Worm (Caenorhabditis elegans) whole organism, L2 larva: ENCODE results near the gene sru-6.
A peak's percentile ranks its signal among the peaks of the same experiment; 100 is the strongest.

Experiments used
- C34F6.9 ChIP-seq: fragments of 150-350 bp; optimal IDR thresholded peaks from 2 replicates; lab custom pipeline; 2014; ENCODE audit warnings: missing biosample characterization, missing genetic modification characterization
- F13H6.1 ChIP-seq: sonication (generic microtip); optimal IDR thresholded peaks from 2 replicates; lab custom pipeline; 2016; ENCODE audit warnings: missing genetic modification characterization, missing compliant biosample characterization
- Y55F3AM.14 ChIP-seq: fragments of 200-800 bp; sonication (Bioruptor generic); optimal IDR thresholded peaks from 2 replicates; lab custom pipeline; 2018; ENCODE audit warnings: mild to moderate bottlenecking, missing genetic modification characterization, missing compliant biosample characterization
- ZK546.5 ChIP-seq: sonication (generic microtip); optimal IDR thresholded peaks from 2 replicates; lab custom pipeline; 2017; ENCODE audit warnings: missing biosample characterization, missing genetic modification characterization
- alr-1 ChIP-seq: fragments of 150-350 bp; optimal IDR thresholded peaks from 2 replicates; lab custom pipeline; 2014; ENCODE audit warnings: missing biosample characterization, missing genetic modification characterization
- aly-2 ChIP-seq: fragments of 150-350 bp; optimal IDR thresholded peaks from 2 replicates; lab custom pipeline; 2014; ENCODE audit warnings: missing biosample characterization, missing genetic modification characterization
- blmp-1 ChIP-seq: sonication (generic microtip); optimal IDR thresholded peaks from 2 replicates; lab custom pipeline; 2017; ENCODE audit warnings: missing genetic modification characterization, mild to moderate bottlenecking, missing compliant biosample characterization, antibody characterized with exemption, moderate library complexity; ENCODE audit not compliant: insufficient read depth
- ceh-16 ChIP-seq: fragments of 150-350 bp; optimal IDR thresholded peaks from 2 replicates; lab custom pipeline; 2014; ENCODE audit warnings: missing biosample characterization, missing genetic modification characterization
- ceh-82 ChIP-seq: fragments of 150-350 bp; optimal IDR thresholded peaks from 2 replicates; lab custom pipeline; 2014; ENCODE audit warnings: missing biosample characterization, missing genetic modification characterization
- crh-2 ChIP-seq: sonication (generic microtip); optimal IDR thresholded peaks from 2 replicates; lab custom pipeline; 2017; ENCODE audit warnings: missing biosample characterization, missing genetic modification characterization
- dmd-4 ChIP-seq: sonication (generic microtip); optimal IDR thresholded peaks from 2 replicates; lab custom pipeline; 2017; ENCODE audit warnings: missing biosample characterization, missing genetic modification characterization
- egl-27 ChIP-seq: sonication (generic microtip); optimal IDR thresholded peaks from 3 replicates; lab custom pipeline; 2017; ENCODE audit warnings: missing biosample characterization, missing genetic modification reagents, missing genetic modification characterization
- elt-3 ChIP-seq: sonication (generic microtip); optimal IDR thresholded peaks from 2 replicates; lab custom pipeline; 2017; ENCODE audit warnings: missing biosample characterization, missing genetic modification characterization
- fos-1 ChIP-seq: fragments of 150-350 bp; optimal IDR thresholded peaks from 2 replicates; lab custom pipeline; 2014; ENCODE audit warnings: missing biosample characterization, missing genetic modification characterization
- gmeb-1 ChIP-seq: fragments of 150-350 bp; optimal IDR thresholded peaks from 2 replicates; lab custom pipeline; 2014; ENCODE audit warnings: missing biosample characterization, missing genetic modification characterization
- lin-11 ChIP-seq: fragments of 150-350 bp; sonication (generic microtip); optimal IDR thresholded peaks from 2 replicates; lab custom pipeline; 2014; ENCODE audit warnings: missing biosample characterization, missing genetic modification characterization, inconsistent platforms, mixed read lengths
- lin-13 ChIP-seq: fragments of 150-350 bp; optimal IDR thresholded peaks from 2 replicates; lab custom pipeline; 2014; ENCODE audit warnings: missing biosample characterization, missing genetic modification reagents, missing genetic modification characterization
- lin-39 ChIP-seq: fragments of 150-350 bp; optimal IDR thresholded peaks from 2 replicates; lab custom pipeline; 2014; ENCODE audit warnings: missing biosample characterization, missing genetic modification reagents, missing genetic modification characterization
- lsy-2 ChIP-seq, 2 experiments: fragments of 150-350 bp in 1 of 2; sonication (generic microtip) in 1 of 2; optimal IDR thresholded peaks; 2 replicates each; lab custom pipeline; 2014 to 2017; ENCODE audit warnings: missing biosample characterization in 2 of 2, missing genetic modification characterization in 2 of 2
- mab-5 ChIP-seq: fragments of 150-350 bp; optimal IDR thresholded peaks from 2 replicates; lab custom pipeline; 2014; ENCODE audit warnings: missing biosample characterization, missing genetic modification characterization
- nhr-10 ChIP-seq: sonication (generic microtip); optimal IDR thresholded peaks from 2 replicates; lab custom pipeline; 2017; ENCODE audit warnings: missing biosample characterization, missing genetic modification characterization
- nhr-12 ChIP-seq: fragments of 150-350 bp; optimal IDR thresholded peaks from 2 replicates; lab custom pipeline; 2014; ENCODE audit warnings: missing biosample characterization, missing genetic modification characterization
- nhr-129 ChIP-seq: fragments of 150-350 bp; optimal IDR thresholded peaks from 2 replicates; lab custom pipeline; 2014; ENCODE audit warnings: missing biosample characterization, missing genetic modification characterization
- nhr-21 ChIP-seq: fragments of 150-350 bp; optimal IDR thresholded peaks from 2 replicates; lab custom pipeline; 2014; ENCODE audit warnings: missing biosample characterization, missing genetic modification characterization
- nhr-23 ChIP-seq: fragments of 150-350 bp; optimal IDR thresholded peaks from 2 replicates; lab custom pipeline; 2014; ENCODE audit warnings: missing biosample characterization, missing genetic modification reagents, missing genetic modification characterization
- nhr-237 ChIP-seq: fragments of 150-350 bp; optimal IDR thresholded peaks from 2 replicates; lab custom pipeline; 2014; ENCODE audit warnings: missing biosample characterization, missing genetic modification characterization
- nhr-25 ChIP-seq: fragments of 150-350 bp; sonication (generic microtip); optimal IDR thresholded peaks from 3 replicates; lab custom pipeline; 2014; ENCODE audit warnings: missing biosample characterization, missing genetic modification characterization
- nhr-6 ChIP-seq: fragments of 150-350 bp; optimal IDR thresholded peaks from 2 replicates; lab custom pipeline; 2014; ENCODE audit warnings: missing biosample characterization, missing genetic modification characterization
- nhr-77 ChIP-seq: fragments of 150-350 bp; optimal IDR thresholded peaks from 2 replicates; lab custom pipeline; 2014; ENCODE audit warnings: missing biosample characterization, missing genetic modification characterization
- peb-1 ChIP-seq: fragments of 150-350 bp; optimal IDR thresholded peaks from 2 replicates; lab custom pipeline; 2014; ENCODE audit warnings: missing biosample characterization, missing genetic modification characterization
- sem-4 ChIP-seq: fragments of 150-350 bp; optimal IDR thresholded peaks from 2 replicates; lab custom pipeline; 2014; ENCODE audit warnings: missing biosample characterization, missing genetic modification reagents, missing genetic modification characterization
- sma-3 ChIP-seq: sonication (generic microtip); optimal IDR thresholded peaks from 2 replicates; lab custom pipeline; 2016; ENCODE audit warnings: missing genetic modification reagents, missing genetic modification characterization, missing compliant biosample characterization
- sma-9 ChIP-seq, 2 experiments: fragments of 150-350 bp in 1 of 2; sonication (generic microtip) in 1 of 2; optimal IDR thresholded peaks; 2 replicates each; lab custom pipeline; 2014 to 2016; ENCODE audit warnings: missing genetic modification characterization in 2 of 2, mild to moderate bottlenecking in 1 of 2, missing biosample characterization in 1 of 2, missing compliant biosample characterization in 1 of 2, missing genetic modification reagents in 1 of 2, moderate library complexity in 1 of 2
- unc-39 ChIP-seq: fragments of 150-350 bp; optimal IDR thresholded peaks from 2 replicates; lab custom pipeline; 2014; ENCODE audit warnings: missing biosample characterization, missing genetic modification characterization
- unc-55 ChIP-seq: fragments of 150-350 bp; sonication (generic microtip); optimal IDR thresholded peaks from 3 replicates; lab custom pipeline; 2014; ENCODE audit warnings: missing biosample characterization, missing genetic modification reagents, missing genetic modification characterization
- unc-62 ChIP-seq: fragments of 150-350 bp; optimal IDR thresholded peaks from 2 replicates; lab custom pipeline; 2014; ENCODE audit warnings: missing biosample characterization, missing genetic modification reagents, missing genetic modification characterization
- zag-1 ChIP-seq: fragments of 150-350 bp; optimal IDR thresholded peaks from 2 replicates; lab custom pipeline; 2014; ENCODE audit warnings: missing biosample characterization, missing genetic modification characterization
- ztf-1 ChIP-seq: fragments of 200-800 bp; sonication (Bioruptor generic); conservative IDR thresholded peaks from 2 replicates; pipeline ENCODE4 v1.3.6; 2022; ENCODE audit warnings: missing genetic modification characterization, missing compliant biosample characterization
- ztf-11 ChIP-seq: sonication (generic microtip); optimal IDR thresholded peaks from 2 replicates; lab custom pipeline; 2017; ENCODE audit warnings: missing biosample characterization, missing genetic modification characterization
- ztf-4 ChIP-seq: fragments of 150-350 bp; optimal IDR thresholded peaks from 2 replicates; lab custom pipeline; 2014; ENCODE audit warnings: missing biosample characterization, missing genetic modification characterization

Gene sru-6

DNA sequence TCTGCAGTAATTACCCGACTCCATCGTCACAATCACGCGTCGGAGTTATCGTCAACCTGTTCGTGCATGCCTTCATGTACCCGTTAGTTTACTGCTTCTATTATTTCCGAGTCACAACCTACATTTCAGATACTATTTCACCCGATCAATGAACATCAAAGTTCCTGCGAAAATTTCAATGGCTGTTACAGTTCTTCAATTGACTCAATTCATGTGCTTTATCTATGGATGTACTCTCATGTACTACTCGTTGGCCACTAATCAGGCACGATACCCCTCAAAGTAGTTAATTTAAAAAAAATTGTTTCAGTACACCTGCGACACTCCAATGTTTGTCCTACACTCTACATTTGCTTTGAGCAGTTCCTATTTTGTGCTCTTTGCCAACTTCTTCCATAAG is 40.3 kb downstream of the sru-6 start:
- no peak for TF ChIP-seq ceh-16
- TF ChIP-seq lsy-2 (tag; optimal IDR thresholded peaks at IDR 0.05; lab: Kevin White, UChicago) = no peak
- no peak for TF ChIP-seq gmeb-1 (tag; lab: Kevin White, UChicago)

DNA sequence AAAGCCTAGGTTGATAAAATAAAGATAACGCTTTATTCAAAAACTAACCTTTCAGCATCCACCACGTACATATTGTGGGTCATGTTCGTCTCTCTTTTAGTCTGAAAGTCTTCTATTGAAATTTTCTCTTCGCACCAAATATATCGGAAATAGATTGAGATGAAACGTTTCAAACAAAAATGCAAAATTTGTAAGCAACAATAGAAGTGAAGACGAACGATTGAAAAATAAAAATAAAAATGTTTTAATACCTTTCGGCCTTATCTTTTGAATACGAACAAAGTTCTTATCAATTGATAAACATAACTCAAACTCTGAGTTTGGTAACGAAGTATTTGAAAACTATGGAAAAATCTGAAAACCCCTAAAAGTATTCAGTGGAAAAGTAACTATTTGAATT is 42.7 kb downstream of the sru-6 start, which contains the start of gene F56H11.2:
Gene F56H11.2, minus strand, starts transcription at position 101 of the 400 bp plus-strand sequence.
- TF ChIP-seq sem-4 (no peak), nhr-77 (tag; lab: Kevin White, UChicago) (no peak), unc-62 (GFP tag; lab: Kevin White, UChicago) (no peak), nhr-237 (no peak), ZK546.5 (no peak), zag-1 (tag; lab: Kevin White, UChicago) (no peak), nhr-12 (tag; lab: Kevin White, UChicago) (no peak), nhr-23 (tag; lab: Kevin White, UChicago) (no peak), peb-1 (tag; lab: Kevin White, UChicago) (no peak), nhr-10 (no peak), lsy-2 (tag; optimal IDR thresholded peaks at IDR 0.05; lab: Kevin White, UChicago) (no peak), dmd-4 (no peak), unc-55 (GFP tag; lab: Kevin White, UChicago) (no peak), ztf-1 (GFP tag; lab: Robert Waterston, UW) (no peak), lin-39 (tag; lab: Kevin White, UChicago) (no peak), fos-1 (tag; lab: Kevin White, UChicago) (no peak), elt-3 (tag; lab: Kevin White, UChicago) (no peak)

DNA sequence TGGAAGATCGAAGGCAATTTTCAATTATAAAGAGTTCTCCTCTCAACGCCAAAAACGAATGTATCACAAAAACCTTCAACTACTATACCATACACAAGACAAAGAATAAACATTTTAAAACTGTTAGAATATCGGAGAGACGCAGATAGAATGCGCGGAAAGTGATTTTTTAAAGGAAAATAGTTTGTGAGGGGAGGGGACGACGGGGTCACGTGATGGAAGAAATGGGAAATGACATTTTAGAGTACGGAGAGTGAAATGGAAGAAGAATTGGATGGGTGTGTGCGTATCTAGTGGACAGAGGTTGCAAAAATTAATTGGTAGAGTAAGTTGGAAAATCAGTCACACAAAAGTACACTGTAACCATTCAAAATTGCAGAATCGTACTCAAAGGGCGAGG is 43.9 kb downstream of the sru-6 start:
- no peak for TF ChIP-seq nhr-10
- TF ChIP-seq lin-39 (tag; lab: Kevin White, UChicago) = no peak
- TF ChIP-seq unc-39 = no peak
- TF ChIP-seq fos-1 (tag; lab: Kevin White, UChicago) = peak; percentile 9
- no peak for TF ChIP-seq alr-1 (tag; lab: Kevin White, UChicago)
- TF ChIP-seq crh-2 = peak; percentile 38
- TF ChIP-seq gmeb-1 (tag; lab: Kevin White, UChicago) = peak; percentile 50
- TF ChIP-seq blmp-1 = peak; percentile 67
- TF ChIP-seq nhr-21 (tag; lab: Kevin White, UChicago) = peak; percentile 41
- TF ChIP-seq lin-13 = no peak
- TF ChIP-seq sma-9 (GFP tag; optimal IDR thresholded peaks at IDR 0.05; lab: Kevin White, UChicago) = peak; percentile 61
- TF ChIP-seq sma-9 (tag; optimal IDR thresholded peaks at IDR 0.05; lab: Kevin White, UChicago) = no peak
- peak in 1 of 2 experiments; percentile 34 for TF ChIP-seq lsy-2 (tag; optimal IDR thresholded peaks at IDR 0.05; lab: Kevin White, UChicago)
- peak; percentile 72 for TF ChIP-seq ceh-16
- TF ChIP-seq C34F6.9 (tag; lab: Kevin White, UChicago) = peak; percentile 20
- no peak for TF ChIP-seq ztf-11 (tag; lab: Kevin White, UChicago)
- peak; percentile 89 for TF ChIP-seq nhr-25 (tag; lab: Kevin White, UChicago)
- no peak for TF ChIP-seq ztf-4
- no peak for TF ChIP-seq nhr-6 (tag; lab: Kevin White, UChicago)
- TF ChIP-seq mab-5 (tag; lab: Kevin White, UChicago) = no peak
- peak; percentile 79 for TF ChIP-seq sma-3
- TF ChIP-seq nhr-23 (tag; lab: Kevin White, UChicago) = no peak
- no peak for TF ChIP-seq ZK546.5
- peak; percentile 63 for TF ChIP-seq nhr-129
- TF ChIP-seq ceh-82 (tag; lab: Kevin White, UChicago) = no peak
- peak; percentile 9 for TF ChIP-seq F13H6.1 (tag; lab: Kevin White, UChicago)
- TF ChIP-seq egl-27 (tag; lab: Kevin White, UChicago) = peak; percentile 27
- TF ChIP-seq Y55F3AM.14 = no peak
- TF ChIP-seq, all 48 proteins: peak for 14

DNA sequence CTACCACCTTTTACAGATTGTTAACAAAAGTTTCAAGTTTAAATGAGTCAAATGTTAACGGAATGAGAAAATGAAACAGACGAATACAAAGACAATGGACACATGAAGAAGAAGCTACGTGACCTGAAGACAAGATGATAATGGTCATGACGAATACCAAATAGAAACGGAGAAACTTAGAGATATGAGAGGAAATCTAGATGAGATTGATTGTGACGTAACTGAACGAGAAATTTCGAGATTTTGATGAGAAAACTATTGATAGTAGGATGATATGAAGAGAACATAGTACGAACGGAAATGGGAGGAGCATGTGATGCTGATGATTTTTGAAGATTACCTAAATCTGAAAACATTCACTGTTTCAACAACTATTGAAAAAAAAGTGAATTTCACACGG is 44.7 kb downstream of the sru-6 start:
- TF ChIP-seq fos-1 (tag; lab: Kevin White, UChicago) = peak; percentile 36
- no peak for TF ChIP-seq ceh-82 (tag; lab: Kevin White, UChicago)
- TF ChIP-seq nhr-25 (tag; lab: Kevin White, UChicago) = peak; percentile 69
- TF ChIP-seq blmp-1 = peak; percentile 82
- TF ChIP-seq C34F6.9 (tag; lab: Kevin White, UChicago) = no peak
- TF ChIP-seq lin-11 = no peak
- no peak for TF ChIP-seq lin-13
- TF ChIP-seq elt-3 (tag; lab: Kevin White, UChicago) = no peak
- no peak for TF ChIP-seq nhr-237
- TF ChIP-seq ztf-4 = no peak
- TF ChIP-seq zag-1 (tag; lab: Kevin White, UChicago) = no peak
- no peak for TF ChIP-seq F13H6.1 (tag; lab: Kevin White, UChicago)
- TF ChIP-seq sma-3 = peak; percentile 76
- no peak for TF ChIP-seq mab-5 (tag; lab: Kevin White, UChicago)
- no peak for TF ChIP-seq nhr-6 (tag; lab: Kevin White, UChicago)
- peak; percentile 72 for TF ChIP-seq sma-9 (GFP tag; optimal IDR thresholded peaks at IDR 0.05; lab: Kevin White, UChicago)
- no peak for TF ChIP-seq sma-9 (tag; optimal IDR thresholded peaks at IDR 0.05; lab: Kevin White, UChicago)
- no peak for TF ChIP-seq aly-2
- peak; percentile 33 for TF ChIP-seq crh-2
- TF ChIP-seq Y55F3AM.14 = no peak
- TF ChIP-seq nhr-129 = peak; percentile 28
- peak; percentile 70 for TF ChIP-seq nhr-21 (tag; lab: Kevin White, UChicago)
